Worm (Caenorhabditis elegans): Measurements from ENCODE around the gene F44G4.3.

ce11 chrII:8982683-8983082 is 14.8 kb downstream of the F44G4.3 start, which contains the start of gene C18E9.7:
- no peak for TF ChIP-seq ets-7 (tag; optimal IDR thresholded peaks at IDR 0.05)
- no peak for TF ChIP-seq ceh-13 (GFP tag; optimal IDR thresholded peaks at IDR 0.05)
- TF ChIP-seq pes-1 (GFP tag; IDR thresholded peaks at IDR 0.05): no peak
- TF ChIP-seq scrt-1 (GFP tag; IDR thresholded peaks at IDR 0.05): no peak

All from whole organism, early embryonic.